Worm (Caenorhabditis elegans): ENCODE measurements around the gene C18H7.12.

The C18H7.12 gene

ce11 chrIV:564000-564399 is 23.6 kb downstream of the C18H7.12 start:
- TF ChIP-seq blmp-1 (tag; optimal IDR thresholded peaks at IDR 0.05), result no peak
- TF ChIP-seq efl-1 (optimal IDR thresholded peaks at IDR 0.05), result no peak
- peak in 1 of 2 experiments; percentile 35 for TF ChIP-seq efl-1 (GFP tag; optimal IDR thresholded peaks at IDR 0.05 in 1 of 2)

DNA sequence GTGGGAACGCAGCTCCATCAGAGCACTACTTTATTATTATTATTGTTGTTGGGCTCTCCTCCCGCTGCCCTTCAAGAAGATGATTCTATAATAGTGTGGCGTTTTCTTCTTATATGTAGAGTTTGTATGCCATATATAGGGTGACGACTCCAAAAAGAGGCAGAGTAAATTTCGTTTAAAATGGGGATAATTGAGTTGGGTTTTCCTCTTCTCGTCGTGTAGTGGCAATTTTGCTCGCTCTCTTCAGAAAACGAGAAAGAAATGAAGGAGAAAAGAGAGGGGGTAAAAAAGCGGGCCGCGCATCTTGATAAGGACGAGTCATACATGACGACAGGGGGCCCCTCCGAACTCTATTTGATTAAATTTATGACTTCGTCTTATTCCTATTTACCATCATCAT is 24.2 kb downstream of the C18H7.12 start:
- TF ChIP-seq grh-1 (GFP tag; IDR thresholded peaks at IDR 0.05), result no peak
- TF ChIP-seq isw-1 (GFP tag; IDR thresholded peaks at IDR 0.05), result no peak
- no peak for TF ChIP-seq ces-1 (GFP tag; optimal IDR thresholded peaks at IDR 0.05)
- no peak for TF ChIP-seq fkh-4 (tag; optimal IDR thresholded peaks at IDR 0.05; ENCODE audit: borderline replicate concordance)
- peak in 1 of 3 experiments; percentile 16 for TF ChIP-seq ceh-82 (tag; optimal IDR thresholded peaks at IDR 0.05)
- TF ChIP-seq fkh-10 (GFP tag; optimal IDR thresholded peaks at IDR 0.05), result peak; percentile 24
- no peak for TF ChIP-seq rnt-1 (tag; optimal IDR thresholded peaks at IDR 0.05)
- no peak for TF ChIP-seq ets-5 (GFP tag; IDR thresholded peaks at IDR 0.05)
- TF ChIP-seq ztf-11 (tag; optimal IDR thresholded peaks at IDR 0.05), result no peak
- no peak for TF ChIP-seq xbp-1 (tag; optimal IDR thresholded peaks at IDR 0.05)
- TF ChIP-seq snu-23 (GFP tag; optimal IDR thresholded peaks at IDR 0.05), result no peak
- TF ChIP-seq lin-14 (GFP tag; optimal IDR thresholded peaks at IDR 0.05), result peak; percentile 60
- no peak for TF ChIP-seq pqm-1 (tag; optimal IDR thresholded peaks at IDR 0.05)
- no peak for TF ChIP-seq Y116A8C.19 (tag; optimal IDR thresholded peaks at IDR 0.05; ENCODE audit: borderline replicate concordance)
- TF ChIP-seq nhr-47 (tag; optimal IDR thresholded peaks at IDR 0.05), result no peak
- no peak for TF ChIP-seq fkh-8 (tag; optimal IDR thresholded peaks at IDR 0.05)
- no peak for TF ChIP-seq unc-86 (tag; optimal IDR thresholded peaks at IDR 0.05)
- no peak for TF ChIP-seq nhr-71 (tag; optimal IDR thresholded peaks at IDR 0.05)
- no peak for TF ChIP-seq snpc-4 (tag; optimal IDR thresholded peaks at IDR 0.05)
- no peak for TF ChIP-seq vab-15 (tag; optimal IDR thresholded peaks at IDR 0.05)
- TF ChIP-seq swsn-7 (tag; optimal IDR thresholded peaks at IDR 0.05), result no peak
- no peak for TF ChIP-seq ama-1 (optimal IDR thresholded peaks at IDR 0.05)
- no peak for TF ChIP-seq ztf-4 (tag; optimal IDR thresholded peaks at IDR 0.05)

ce11 chrIV:560780-561179 is 26.8 kb downstream of the C18H7.12 start:
- TF ChIP-seq fos-1 (tag; optimal IDR thresholded peaks at IDR 0.05), result no peak
- TF ChIP-seq jun-1 (tag; optimal IDR thresholded peaks at IDR 0.05), result no peak
- TF ChIP-seq nhr-71 (tag; optimal IDR thresholded peaks at IDR 0.05), result no peak
- TF ChIP-seq mdl-1 (tag; optimal IDR thresholded peaks at IDR 0.05), result no peak
- no peak for TF ChIP-seq mab-9 (GFP tag; IDR thresholded peaks at IDR 0.05)
- no peak for TF ChIP-seq mep-1 (tag; optimal IDR thresholded peaks at IDR 0.05)
- TF ChIP-seq nhr-11 (tag; optimal IDR thresholded peaks at IDR 0.05), result no peak
- TF ChIP-seq Y116A8C.19 (tag; optimal IDR thresholded peaks at IDR 0.05; ENCODE audit: borderline replicate concordance), result no peak
- TF ChIP-seq nhr-85 (tag), result no peak
- no peak for TF ChIP-seq tbx-2 (tag; optimal IDR thresholded peaks at IDR 0.05)
- TF ChIP-seq rnt-1 (tag; optimal IDR thresholded peaks at IDR 0.05), result no peak
- TF ChIP-seq ztf-4 (tag; optimal IDR thresholded peaks at IDR 0.05), result no peak
- TF ChIP-seq efl-3 (GFP tag; optimal IDR thresholded peaks at IDR 0.05), result no peak
- TF ChIP-seq C04F5.9 (tag; optimal IDR thresholded peaks at IDR 0.05), result no peak
- no peak for TF ChIP-seq isw-1 (GFP tag; IDR thresholded peaks at IDR 0.05)
- TF ChIP-seq lir-3 (tag; optimal IDR thresholded peaks at IDR 0.05; ENCODE audit: poor library complexity), result no peak

DNA sequence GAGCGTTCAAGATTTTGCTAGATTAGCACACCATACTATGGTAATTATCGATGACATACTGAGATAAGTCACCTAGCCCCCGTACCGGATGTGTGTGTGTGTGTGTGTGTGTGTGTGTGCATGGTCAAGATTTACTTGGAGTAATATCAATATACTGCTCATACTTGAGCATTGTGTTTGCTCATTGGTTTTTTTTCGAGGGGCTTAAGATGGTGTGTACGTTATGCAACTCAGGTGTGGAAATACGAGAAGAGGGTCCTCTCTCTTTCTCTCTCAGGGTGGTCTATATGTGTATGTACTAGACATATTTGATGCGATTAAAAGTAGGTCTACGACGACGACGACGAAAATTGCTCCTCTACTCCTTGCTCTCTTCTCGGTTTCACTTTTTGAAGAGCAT is 27.3 kb downstream of the C18H7.12 start:
- TF ChIP-seq sox-4 (tag; optimal IDR thresholded peaks at IDR 0.05) (no peak), nhr-76 (tag; optimal IDR thresholded peaks at IDR 0.05) (no peak), zag-1 (tag; optimal IDR thresholded peaks at IDR 0.05) (no peak), nhr-85 (tag) (peak; percentile 7), nhr-11 (tag; optimal IDR thresholded peaks at IDR 0.05) (no peak)
